Fruit fly (Drosophila melanogaster): Measurements from ENCODE around the gene CG7102.

dm6 chr2L:7901833-7902232 lies 14.5 kb upstream of the CG7102 start:
- TF ChIP-seq Myc (optimal IDR thresholded peaks at IDR 0.05) (no peak), Sin3A (optimal IDR thresholded peaks at IDR 0.05) (no peak), insv (optimal IDR thresholded peaks at IDR 0.05) (no peak), psq (optimal IDR thresholded peaks at IDR 0.05) (no peak)
